Worm (Caenorhabditis elegans) whole organism, L3 larva: ENCODE data around the gene T14G8.4.

Experiments
- aly-2 ChIP-seq: fragments of 150-350 bp; optimal IDR thresholded peaks from 2 replicates; lab custom pipeline; 2014; ENCODE audit warnings: missing biosample characterization, missing genetic modification characterization
- ama-1 ChIP-seq: fragments of 150-350 bp; optimal IDR thresholded peaks from 2 replicates; lab custom pipeline; 2018
- ceh-82 ChIP-seq: fragments of 150-350 bp; optimal IDR thresholded peaks from 2 replicates; lab custom pipeline; 2014; ENCODE audit warnings: missing biosample characterization, missing genetic modification characterization
- lin-15B ChIP-seq: fragments of 150-350 bp; optimal IDR thresholded peaks from 2 replicates; lab custom pipeline; 2014; ENCODE audit warnings: missing biosample characterization, missing genetic modification characterization
- nhr-237 ChIP-seq: fragments of 150-350 bp; optimal IDR thresholded peaks from 2 replicates; lab custom pipeline; 2014; ENCODE audit warnings: missing biosample characterization, missing genetic modification characterization

DNA sequence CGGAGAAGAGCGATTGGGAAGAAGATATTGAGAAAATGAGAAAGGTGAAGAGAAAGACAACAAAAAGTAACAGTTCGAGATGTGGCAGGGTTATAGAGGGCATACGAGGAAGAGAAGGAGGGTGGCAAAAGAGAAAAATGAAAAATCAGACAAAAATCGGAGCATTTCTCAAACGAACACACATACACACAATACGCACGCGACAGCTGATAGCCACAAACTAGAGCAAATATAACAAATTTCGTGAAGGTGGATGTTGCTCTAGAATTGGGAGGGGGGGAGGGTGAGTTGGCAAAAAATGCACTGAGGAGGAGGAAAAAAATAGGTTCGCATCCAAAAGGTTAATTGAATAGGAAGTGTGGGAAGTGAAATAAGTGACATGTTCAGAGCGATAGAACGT lies 38.5 kb downstream of the T14G8.4 start:
- no peak for TF ChIP-seq lin-15B (tag; lab: Kevin White, UChicago)
- TF ChIP-seq ama-1 = no peak
- no peak for TF ChIP-seq ceh-82 (tag; lab: Kevin White, UChicago)
- no peak for TF ChIP-seq nhr-237 (tag; lab: Kevin White, UChicago)
- no peak for TF ChIP-seq aly-2
